Worm (Caenorhabditis elegans): ENCODE results near the gene nas-4.

The nas-4 gene

DNA sequence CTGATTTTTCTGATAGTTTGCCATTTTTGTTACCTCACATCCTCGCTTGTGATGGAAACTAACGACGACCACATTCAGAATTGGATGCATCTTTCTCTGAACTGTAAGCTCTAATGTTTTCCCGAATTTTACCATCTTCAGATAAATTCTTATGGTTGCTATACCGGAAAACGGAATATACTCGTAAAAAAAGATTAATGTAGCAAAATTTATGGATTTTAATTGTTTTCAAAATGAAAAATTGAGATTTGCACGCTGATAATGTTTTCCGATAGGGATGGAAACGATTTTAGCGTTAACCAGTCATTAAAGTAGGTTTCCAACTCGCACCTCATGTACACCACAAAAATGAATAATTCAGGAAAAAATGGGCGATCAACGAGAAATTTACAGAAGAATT is 35.1 kb upstream of the nas-4 start, which contains the start of gene T26A5.6:
Gene T26A5.6, minus strand, starts transcription at position 101 of the 400 bp plus-strand sequence.
- TF ChIP-seq klf-2 (GFP tag; conservative IDR thresholded peaks at IDR 0.05) (no peak), cog-1 (tag; optimal IDR thresholded peaks at IDR 0.05) (no peak), T22C8.4 (GFP tag; IDR thresholded peaks at IDR 0.05) (no peak)

DNA sequence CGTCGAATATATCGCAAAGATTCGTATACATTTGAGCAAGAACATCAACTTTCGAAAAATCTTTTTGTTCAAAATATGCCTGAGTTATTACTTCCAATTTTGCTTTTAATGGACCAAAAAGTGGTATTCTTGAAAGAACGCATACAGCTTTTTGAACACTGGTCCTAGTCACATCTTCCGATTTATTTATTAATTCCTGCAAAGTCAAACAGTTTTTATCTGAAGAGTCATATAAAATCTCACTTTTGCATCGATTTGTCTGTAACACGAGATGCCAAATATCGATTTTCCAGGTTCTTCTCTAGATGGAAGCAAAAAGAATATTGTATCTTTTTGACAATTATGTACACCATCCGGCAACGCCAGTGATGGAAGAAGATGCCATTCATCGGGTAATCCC is 34.4 kb upstream of the nas-4 start:
- TF ChIP-seq flt-1 (GFP tag; IDR thresholded peaks at IDR 0.05) (no peak), med-1 (GFP tag; optimal IDR thresholded peaks at IDR 0.05; ENCODE audit: insufficient read depth) (no peak), cog-1 (tag; optimal IDR thresholded peaks at IDR 0.05) (no peak), klf-2 (GFP tag; conservative IDR thresholded peaks at IDR 0.05) (no peak), T22C8.4 (GFP tag; IDR thresholded peaks at IDR 0.05) (no peak)

- TF ChIP-seq ztf-23 (GFP tag; IDR thresholded peaks at IDR 0.05): 0 out of 2 replicates have a peak, but pooled peaks have one; percentile 13
- no peak for TF ChIP-seq flt-1 (GFP tag; IDR thresholded peaks at IDR 0.05)
Measured at ce11 chrIII:6447521-6447920, 32.1 kb upstream of the nas-4 start.

- TF ChIP-seq flt-1 (GFP tag; IDR thresholded peaks at IDR 0.05) (no peak), cog-1 (tag; optimal IDR thresholded peaks at IDR 0.05) (no peak), ref-1 (GFP tag; conservative IDR thresholded peaks at IDR 0.05) (no peak), ztf-23 (GFP tag; IDR thresholded peaks at IDR 0.05) (no peak), T22C8.4 (GFP tag; IDR thresholded peaks at IDR 0.05) (no peak), med-1 (GFP tag; optimal IDR thresholded peaks at IDR 0.05; ENCODE audit: insufficient read depth) (no peak), klf-2 (GFP tag; conservative IDR thresholded peaks at IDR 0.05) (no peak), ztf-29 (GFP tag; IDR thresholded peaks at IDR 0.05) (no peak), tab-1 (GFP tag; IDR thresholded peaks at IDR 0.05) (no peak)
Measured at ce11 chrIII:6446807-6447206, 31.4 kb upstream of the nas-4 start, which contains the start of gene let-721. TSS of gene let-721 (minus strand) at chrIII:6446907.

DNA sequence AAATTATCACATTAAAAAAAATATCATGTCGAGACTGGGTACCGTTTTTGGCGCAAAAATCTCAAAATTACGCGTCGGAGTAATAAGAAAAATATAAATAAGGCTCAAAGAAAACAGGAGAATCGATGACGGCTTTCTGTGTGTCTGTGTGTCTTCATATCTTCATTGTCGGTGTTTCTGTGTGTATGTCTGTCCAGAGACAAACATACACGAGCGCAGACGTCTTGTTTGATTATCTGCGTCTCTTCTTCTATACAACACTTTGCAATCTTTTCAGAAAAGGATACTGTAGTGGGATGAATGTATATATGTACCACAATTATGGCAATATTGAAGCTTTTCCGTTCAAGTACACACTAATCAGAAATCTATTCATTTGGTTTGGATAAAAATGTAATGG is 28.9 kb upstream of the nas-4 start, which contains the start of gene C05D11.13:
Gene C05D11.13, minus strand, starts transcription at position 252 of the 400 bp plus-strand sequence.
- TF ChIP-seq ref-1 (GFP tag; conservative IDR thresholded peaks at IDR 0.05) (no peak), T22C8.4 (GFP tag; IDR thresholded peaks at IDR 0.05) (no peak), med-1 (GFP tag; optimal IDR thresholded peaks at IDR 0.05; ENCODE audit: insufficient read depth) (no peak), flt-1 (GFP tag; IDR thresholded peaks at IDR 0.05) (no peak), ztf-29 (GFP tag; IDR thresholded peaks at IDR 0.05) (no peak), tab-1 (GFP tag; IDR thresholded peaks at IDR 0.05) (no peak), ztf-23 (GFP tag; IDR thresholded peaks at IDR 0.05) (no peak), klf-2 (GFP tag; conservative IDR thresholded peaks at IDR 0.05) (no peak), cog-1 (tag; optimal IDR thresholded peaks at IDR 0.05) (no peak)

DNA sequence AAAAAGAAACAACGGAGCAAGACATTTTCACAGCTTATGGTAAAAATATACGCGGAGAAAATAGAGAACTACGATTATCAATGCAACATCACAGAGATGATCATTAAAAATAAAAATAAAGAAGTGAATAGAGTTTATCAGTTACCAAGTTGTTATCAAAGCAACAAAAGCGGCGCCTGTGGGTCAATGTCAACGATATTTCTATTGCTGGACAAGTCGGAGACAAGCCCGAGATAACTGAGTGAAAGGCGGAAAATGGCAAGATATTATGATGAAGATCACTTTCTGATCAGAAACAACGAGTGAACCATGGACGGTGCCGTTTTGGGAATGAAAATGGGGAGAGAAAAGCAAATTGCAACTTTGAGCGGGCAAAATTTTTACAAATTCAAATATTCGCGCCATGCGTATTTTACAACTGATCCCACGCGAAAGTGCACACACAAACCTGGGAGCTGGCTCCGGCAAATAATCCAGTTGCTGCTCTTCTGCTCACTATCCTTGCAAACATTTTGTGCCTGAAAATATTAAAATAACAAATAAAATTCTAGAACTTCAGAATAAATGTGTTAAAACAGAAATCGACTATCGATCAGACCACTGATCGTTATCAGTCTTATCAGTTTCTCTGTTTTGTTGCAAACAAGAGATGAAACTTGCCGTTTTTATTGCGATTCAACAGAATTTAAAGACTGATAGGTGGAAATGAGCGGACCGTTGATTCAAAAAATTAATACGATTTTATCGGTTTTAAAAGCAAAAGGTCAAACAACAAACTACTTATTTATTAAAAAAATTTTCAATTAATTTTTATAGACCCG is 27.1 kb upstream of the nas-4 start, which contains the start of gene mel-32:
Gene mel-32, minus strand, starts transcription at position 696 of the 821 bp plus-strand sequence.
- TF ChIP-seq med-1 (GFP tag; optimal IDR thresholded peaks at IDR 0.05; ENCODE audit: insufficient read depth) (no peak), flt-1 (GFP tag; IDR thresholded peaks at IDR 0.05) (no peak), T22C8.4 (GFP tag; IDR thresholded peaks at IDR 0.05) (no peak), klf-2 (GFP tag; conservative IDR thresholded peaks at IDR 0.05) (no peak), tab-1 (GFP tag; IDR thresholded peaks at IDR 0.05) (no peak), ref-1 (GFP tag; conservative IDR thresholded peaks at IDR 0.05) (no peak), ztf-23 (GFP tag; IDR thresholded peaks at IDR 0.05) (no peak), ztf-29 (GFP tag; IDR thresholded peaks at IDR 0.05) (no peak), cog-1 (tag; optimal IDR thresholded peaks at IDR 0.05) (no peak)

DNA sequence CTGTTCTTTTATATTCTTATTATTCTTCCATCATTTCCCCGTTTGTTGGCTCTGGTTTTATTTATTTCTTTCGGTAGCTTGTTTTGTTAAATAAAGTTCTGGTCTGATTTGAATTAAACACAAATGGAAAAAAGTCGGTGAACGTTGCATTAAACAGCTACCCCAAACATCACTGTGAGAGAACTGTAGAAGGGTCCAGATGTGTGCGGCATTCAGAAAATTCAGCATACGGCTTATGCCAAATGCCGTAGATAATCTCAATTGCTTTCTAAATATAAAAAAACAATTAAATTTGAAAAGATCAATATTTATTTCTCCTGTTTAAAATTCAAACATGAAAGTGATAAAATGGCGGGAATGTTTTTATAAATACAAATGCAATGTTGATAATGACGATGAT is 24.4 kb upstream of the nas-4 start:
- no peak for TF ChIP-seq tab-1 (GFP tag; IDR thresholded peaks at IDR 0.05)

ce11 chrIII:6436308-6436707 is 20.9 kb upstream of the nas-4 start, which contains the start of gene C05D11.1:
TSS of gene C05D11.1 (plus strand) at chrIII:6436608.
- no peak for TF ChIP-seq tab-1 (GFP tag; IDR thresholded peaks at IDR 0.05)
- no peak for TF ChIP-seq ztf-23 (GFP tag; IDR thresholded peaks at IDR 0.05)
- no peak for TF ChIP-seq klf-2 (GFP tag; conservative IDR thresholded peaks at IDR 0.05)
- TF ChIP-seq ref-1 (GFP tag; conservative IDR thresholded peaks at IDR 0.05): no peak
- TF ChIP-seq T22C8.4 (GFP tag; IDR thresholded peaks at IDR 0.05): no peak
- no peak for TF ChIP-seq ztf-29 (GFP tag; IDR thresholded peaks at IDR 0.05)
- TF ChIP-seq flt-1 (GFP tag; IDR thresholded peaks at IDR 0.05): no peak
- TF ChIP-seq med-1 (GFP tag; optimal IDR thresholded peaks at IDR 0.05; ENCODE audit: insufficient read depth): no peak
- TF ChIP-seq cog-1 (tag; optimal IDR thresholded peaks at IDR 0.05): no peak

DNA sequence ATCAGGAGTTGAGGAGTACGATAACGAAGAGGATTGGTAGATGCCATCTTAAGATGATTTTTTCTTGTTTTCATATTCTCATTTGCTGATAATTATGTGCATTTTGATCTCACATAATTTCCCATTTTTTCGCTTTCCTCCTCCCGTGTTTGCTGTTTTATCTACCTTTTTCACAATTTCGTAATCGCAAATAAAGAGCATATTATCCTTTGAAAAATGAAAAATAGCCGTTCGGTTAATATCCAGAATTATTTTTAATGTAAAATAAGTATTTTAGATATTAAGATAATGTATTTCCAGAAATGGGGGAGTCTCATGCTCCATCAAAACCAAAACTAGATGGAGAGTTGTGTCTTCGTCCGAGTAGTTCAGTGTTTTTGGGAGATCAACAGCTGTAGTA is 17.5 kb upstream of the nas-4 start, which contains the start of gene vps-16:
Gene vps-16, plus strand, starts transcription at position 301 of the 400 bp plus-strand sequence.
- TF ChIP-seq klf-2 (GFP tag; conservative IDR thresholded peaks at IDR 0.05): no peak
- TF ChIP-seq ztf-23 (GFP tag; IDR thresholded peaks at IDR 0.05): no peak
- TF ChIP-seq flt-1 (GFP tag; IDR thresholded peaks at IDR 0.05): no peak
- no peak for TF ChIP-seq ztf-29 (GFP tag; IDR thresholded peaks at IDR 0.05)
- TF ChIP-seq cog-1 (tag; optimal IDR thresholded peaks at IDR 0.05): no peak
- no peak for TF ChIP-seq T22C8.4 (GFP tag; IDR thresholded peaks at IDR 0.05)
- no peak for TF ChIP-seq ref-1 (GFP tag; conservative IDR thresholded peaks at IDR 0.05)
- no peak for TF ChIP-seq med-1 (GFP tag; optimal IDR thresholded peaks at IDR 0.05; ENCODE audit: insufficient read depth)
- no peak for TF ChIP-seq tab-1 (GFP tag; IDR thresholded peaks at IDR 0.05)

ce11 chrIII:6431766-6432228 is 16.3 kb upstream of the nas-4 start, which contains the start of the genes mrps-17 and txdc-9:
TSS of gene mrps-17 (minus strand) at chrIII:6431798.
TSS of gene txdc-9 (plus strand) at chrIII:6432178.
- TF ChIP-seq cog-1 (tag; optimal IDR thresholded peaks at IDR 0.05) (no peak), flt-1 (GFP tag; IDR thresholded peaks at IDR 0.05) (peak; percentile 68; the same call in 1 of the 2 replicates)

All from whole organism, midembryonic.